Fruit fly (Drosophila melanogaster) whole organism, pupa: ENCODE results near the gene dUTPase.

Experiments
- CG17806 ChIP-seq: fragments of 200-800 bp; sonication (Bioruptor generic); optimal IDR thresholded peaks from 2 replicates; lab custom pipeline; 2018; ENCODE audit warnings: missing biosample characterization, mild to moderate bottlenecking, missing genetic modification characterization, moderate library complexity
- CG8301 ChIP-seq: fragments of 200-800 bp; sonication (Bioruptor generic); optimal IDR thresholded peaks from 2 replicates; lab custom pipeline; 2018; ENCODE audit warnings: missing biosample characterization, mild to moderate bottlenecking, missing genetic modification characterization
- D1 ChIP-seq: fragments of 200-800 bp; sonication (Bioruptor generic); optimal IDR thresholded peaks from 2 replicates; lab custom pipeline; 2018; ENCODE audit warnings: missing biosample characterization, mild to moderate bottlenecking, missing genetic modification characterization, moderate library complexity
- EcR ChIP-seq: fragments of 200-800 bp; sonication (Bioruptor generic); optimal IDR thresholded peaks from 3 replicates; lab custom pipeline; 2019; ENCODE audit warnings: missing biosample characterization, missing genetic modification characterization, mild to moderate bottlenecking, moderate library complexity, missing genetic modification reagents
- Pif1A ChIP-seq: fragments of 200-800 bp; sonication (Bioruptor generic); optimal IDR thresholded peaks from 3 replicates; lab custom pipeline; 2016; ENCODE audit warnings: missing biosample characterization, missing genetic modification characterization

DNA sequence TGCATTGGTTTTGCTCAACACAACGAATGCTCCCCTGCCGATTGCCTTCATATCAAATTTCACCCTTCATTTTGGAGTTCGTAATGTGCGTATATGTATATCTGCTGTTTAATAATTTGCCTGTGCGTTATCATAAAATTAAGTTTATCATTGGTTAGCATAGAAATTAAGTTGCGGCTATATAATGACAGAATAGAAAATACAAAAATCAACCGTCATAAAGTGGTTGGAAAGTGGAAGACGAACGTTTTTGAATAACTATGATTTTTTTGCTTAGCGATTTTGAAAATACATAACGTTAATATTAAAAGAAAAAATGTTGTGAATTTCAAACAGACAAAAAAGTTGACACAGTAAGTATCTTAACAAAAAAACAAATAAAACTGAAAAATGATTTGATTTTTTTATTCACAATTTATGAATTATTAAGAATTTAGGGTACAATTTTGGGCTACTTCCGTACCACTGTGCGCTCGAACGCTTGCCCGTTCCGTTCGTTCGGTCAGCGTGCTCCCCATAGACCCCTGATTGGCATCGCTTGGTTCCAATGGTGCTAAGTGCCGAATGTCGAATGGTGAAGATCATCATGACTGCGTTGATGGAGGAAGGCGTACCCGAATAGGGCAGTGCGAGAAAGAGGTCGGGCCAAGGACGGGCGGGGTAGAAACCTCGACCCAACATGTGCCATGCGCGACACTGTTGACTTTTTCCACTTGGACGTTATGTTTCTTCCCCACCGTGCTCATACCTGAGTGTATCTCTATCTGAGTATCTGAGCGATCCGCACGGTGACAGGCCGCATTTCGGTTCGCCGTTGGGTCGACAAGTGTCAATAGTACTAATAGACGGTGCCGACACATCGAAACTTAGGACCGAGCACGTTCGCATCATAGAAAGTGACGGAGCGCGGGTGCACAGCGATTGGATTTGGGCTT lies 26.7 kb downstream of the dUTPase start:
- TF ChIP-seq D1 (tag; lab: Kevin White, UChicago) (no peak), EcR (GFP tag; lab: Kevin White, UChicago) (no peak), Pif1A (GFP tag; lab: Kevin White, UChicago) (peak; percentile 35), CG17806 (tag; lab: Kevin White, UChicago) (no peak), CG8301 (no peak)
